Worm (Caenorhabditis elegans) whole organism, L4 larva: ENCODE data around the gene sptl-2.

Experiments
- F26F4.8 ChIP-seq: fragments of 200-800 bp; sonication (Bioruptor generic); conservative IDR thresholded peaks from 2 replicates; pipeline ENCODE4 v1.3.6; 2022; ENCODE audit warnings: missing genetic modification characterization, missing compliant biosample characterization
- F37D6.2 ChIP-seq: sonication (generic microtip); optimal IDR thresholded peaks from 2 replicates; lab custom pipeline; 2016; ENCODE audit warnings: mild to moderate bottlenecking, missing genetic modification characterization, missing compliant biosample characterization
- F44E2.7 ChIP-seq: fragments of 200-800 bp; sonication (Bioruptor generic); IDR thresholded peaks from 2 replicates; pipeline ENCODE4 v2.1.2; 2022; ENCODE audit warnings: missing genetic modification characterization, missing compliant biosample characterization
- F49E8.2 ChIP-seq: sonication (generic microtip); optimal IDR thresholded peaks from 2 replicates; lab custom pipeline; 2016; ENCODE audit warnings: missing compliant biosample characterization, mild to moderate bottlenecking, missing genetic modification characterization, borderline replicate concordance
- Y48G9A.11 ChIP-seq: fragments of 200-800 bp; sonication (Bioruptor generic); IDR thresholded peaks from 2 replicates; pipeline ENCODE4 v1.3.6; 2022; ENCODE audit warnings: missing genetic modification reagents, missing genetic modification characterization, missing compliant biosample characterization
- ceh-62 ChIP-seq: sonication (generic microtip); optimal IDR thresholded peaks from 2 replicates; lab custom pipeline; 2017; ENCODE audit warnings: missing biosample characterization, missing genetic modification characterization
- daf-12 ChIP-seq: fragments of 150-350 bp; optimal IDR thresholded peaks from 2 replicates; lab custom pipeline; 2014; ENCODE audit warnings: missing biosample characterization, missing genetic modification reagents, missing genetic modification characterization
- egl-27 ChIP-seq: sonication (generic microtip); optimal IDR thresholded peaks from 3 replicates; lab custom pipeline; 2017; ENCODE audit warnings: missing biosample characterization, missing genetic modification reagents, missing genetic modification characterization
- egl-43 ChIP-seq: fragments of 200-800 bp; sonication (Bioruptor generic); IDR thresholded peaks from 2 replicates; pipeline ENCODE4 v1.3.6; 2022; ENCODE audit warnings: missing genetic modification reagents, missing genetic modification characterization, missing compliant biosample characterization
- hmg-1.1 ChIP-seq: fragments of 200-800 bp; sonication (Bioruptor generic); IDR thresholded peaks from 2 replicates; pipeline ENCODE4 v1.3.6; 2022; ENCODE audit warnings: missing genetic modification reagents, missing genetic modification characterization, missing compliant biosample characterization
- lin-15B ChIP-seq: fragments of 150-350 bp; sonication (generic microtip); optimal IDR thresholded peaks from 3 replicates; lab custom pipeline; 2014; ENCODE audit warnings: missing biosample characterization, missing genetic modification characterization
- lin-29 ChIP-seq: fragments of 200-800 bp; sonication (Bioruptor generic); IDR thresholded peaks from 2 replicates; pipeline ENCODE4 v1.3.6; 2022; ENCODE audit warnings: missing genetic modification reagents, missing genetic modification characterization, missing compliant biosample characterization
- lin-38 ChIP-seq: fragments of 200-800 bp; sonication (Bioruptor generic); IDR thresholded peaks from 2 replicates; pipeline ENCODE4 v1.3.6; 2022; ENCODE audit warnings: missing genetic modification reagents, missing genetic modification characterization, missing compliant biosample characterization
- lin-39 ChIP-seq: fragments of 150-350 bp; optimal IDR thresholded peaks from 2 replicates; lab custom pipeline; 2014; ENCODE audit warnings: missing biosample characterization, missing genetic modification reagents, missing genetic modification characterization
- mdl-1 ChIP-seq, 2 experiments: fragments of 150-350 bp in 1 of 2; sonication (generic microtip) in 1 of 2; optimal IDR thresholded peaks; 2 replicates each; lab custom pipeline; 2014 to 2017; ENCODE audit warnings: missing biosample characterization in 2 of 2, missing genetic modification characterization in 2 of 2
- mxl-3 ChIP-seq: fragments of 200-800 bp; sonication (Bioruptor generic); optimal IDR thresholded peaks from 2 replicates; lab custom pipeline; 2018; ENCODE audit warnings: mild to moderate bottlenecking, missing genetic modification characterization, missing compliant biosample characterization
- nhr-237 ChIP-seq: sonication (generic microtip); optimal IDR thresholded peaks from 2 replicates; lab custom pipeline; 2017; ENCODE audit warnings: missing biosample characterization, missing genetic modification characterization
- nhr-28 ChIP-seq: fragments of 150-350 bp; optimal IDR thresholded peaks from 2 replicates; lab custom pipeline; 2014; ENCODE audit warnings: missing biosample characterization, missing genetic modification characterization
- nhr-6 ChIP-seq: fragments of 150-350 bp; optimal IDR thresholded peaks from 2 replicates; lab custom pipeline; 2014; ENCODE audit warnings: missing biosample characterization, missing genetic modification characterization
- nhr-76 ChIP-seq: fragments of 150-350 bp; optimal IDR thresholded peaks from 2 replicates; lab custom pipeline; 2014; ENCODE audit warnings: missing biosample characterization, missing genetic modification characterization
- pqm-1 ChIP-seq: sonication (generic microtip); optimal IDR thresholded peaks from 2 replicates; lab custom pipeline; 2017; ENCODE audit warnings: missing biosample characterization, missing genetic modification characterization
- rbr-2 ChIP-seq: sonication (generic microtip); optimal IDR thresholded peaks from 2 replicates; lab custom pipeline; 2016; ENCODE audit warnings: missing genotype, missing genetic modification characterization, missing compliant biosample characterization
- saeg-2 ChIP-seq: fragments of 200-800 bp; sonication (Bioruptor generic); IDR thresholded peaks from 2 replicates; pipeline ENCODE4 v1.3.6; 2022; ENCODE audit warnings: missing genetic modification reagents, missing genetic modification characterization, missing compliant biosample characterization
- spr-3 ChIP-seq: fragments of 200-800 bp; sonication (Bioruptor generic); optimal IDR thresholded peaks from 2 replicates; lab custom pipeline; 2018; ENCODE audit warnings: mild to moderate bottlenecking, missing genetic modification characterization, missing compliant biosample characterization
- tra-1 ChIP-seq: fragments of 200-800 bp; sonication (Bioruptor generic); IDR thresholded peaks from 2 replicates; pipeline ENCODE4 v1.3.6; 2022; ENCODE audit warnings: missing genetic modification reagents, missing genetic modification characterization, missing compliant biosample characterization
- unc-130 ChIP-seq: sonication (generic microtip); optimal IDR thresholded peaks from 2 replicates; lab custom pipeline; 2016; ENCODE audit warnings: missing genetic modification reagents, missing genetic modification characterization, missing compliant biosample characterization
- unc-62 ChIP-seq, 3 experiments: fragments of 150-350 bp in 1 of 3; sonication (generic microtip); optimal IDR thresholded peaks in 2 of 3; peaks in 1 of 3; 1 replicate in 1 of 3; 2 replicates in 2 of 3; lab custom pipeline; 2014 to 2017; ENCODE audit warnings: missing biosample characterization in 3 of 3, missing genetic modification characterization in 3 of 3, missing genetic modification reagents in 3 of 3, missing genotype in 1 of 3
- vab-7 ChIP-seq: fragments of 200-800 bp; sonication (Bioruptor generic); IDR thresholded peaks from 2 replicates; pipeline ENCODE4 v1.3.6; 2022; ENCODE audit warnings: missing genetic modification reagents, missing genetic modification characterization, missing compliant biosample characterization
- zfp-3 ChIP-seq: fragments of 200-800 bp; sonication (Bioruptor generic); conservative IDR thresholded peaks from 2 replicates; pipeline ENCODE4 v1.3.6; 2022; ENCODE audit warnings: missing genetic modification reagents, missing genetic modification characterization, missing compliant biosample characterization

The sptl-2 gene

DNA sequence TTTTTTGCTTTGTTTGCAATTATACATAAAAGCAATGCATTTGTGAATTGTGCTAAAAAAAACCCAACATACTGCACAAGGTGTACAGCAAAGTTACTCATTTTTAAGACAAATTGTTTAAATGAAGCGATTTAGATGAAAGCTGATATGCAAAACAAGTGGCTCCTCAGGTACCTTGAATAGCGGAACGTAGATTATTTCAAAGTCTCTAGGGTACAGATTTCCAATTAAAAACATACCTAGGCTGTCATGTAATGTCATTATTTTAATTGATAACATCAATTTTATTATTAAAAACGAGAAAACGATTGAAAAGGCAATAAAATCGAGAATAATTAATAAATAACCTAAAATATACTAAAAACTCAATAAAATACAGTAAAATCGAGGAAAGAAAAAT lies 45.1 kb downstream of the sptl-2 start, which contains the start of gene str-139:
Gene str-139, minus strand, starts transcription at position 101 of the 400 bp plus-strand sequence.
- TF ChIP-seq mxl-3 (GFP tag; lab: Kevin White, UChicago) (no peak), lin-39 (tag; lab: Kevin White, UChicago) (no peak), F37D6.2 (tag; lab: Kevin White, UChicago) (no peak), F49E8.2 (tag; lab: Kevin White, UChicago) (no peak), F26F4.8 (GFP tag; lab: Robert Waterston, UW) (no peak), rbr-2 (tag; lab: Kevin White, UChicago) (no peak), egl-43 (GFP tag; lab: Robert Waterston, UW) (no peak), zfp-3 (GFP tag; lab: Robert Waterston, UW) (no peak), mdl-1 (tag; optimal IDR thresholded peaks at IDR 0.05; lab: Kevin White, UChicago) (no peak), unc-62 (GFP tag; optimal IDR thresholded peaks at IDR 0.05 in 1 of 2; lab: Kevin White, UChicago) (no peak), unc-62 (tag; optimal IDR thresholded peaks at IDR 0.05; lab: Kevin White, UChicago) (no peak), unc-130 (GFP tag; lab: Kevin White, UChicago) (no peak), Y48G9A.11 (GFP tag; lab: Robert Waterston, UW) (no peak), ceh-62 (tag; lab: Kevin White, UChicago) (no peak), nhr-76 (tag; lab: Kevin White, UChicago) (no peak), hmg-1.1 (no peak), nhr-28 (no peak), pqm-1 (tag; lab: Kevin White, UChicago) (no peak)

ce11 chrV:8067800-8068199 lies 50.8 kb downstream of the sptl-2 start, which contains the start of gene str-140:
Gene str-140, minus strand, starts transcription at chrV:8067900.
- TF ChIP-seq lin-15B (no peak), F44E2.7 (GFP tag; lab: Robert Waterston, UW) (no peak), pqm-1 (tag; lab: Kevin White, UChicago) (no peak), daf-12 (tag; lab: Kevin White, UChicago) (no peak), vab-7 (GFP tag; lab: Robert Waterston, UW) (no peak), saeg-2 (GFP tag; lab: Robert Waterston, UW) (no peak), egl-27 (tag; lab: Kevin White, UChicago) (no peak), lin-29 (GFP tag; lab: Robert Waterston, UW) (no peak), nhr-76 (tag; lab: Kevin White, UChicago) (no peak), lin-38 (GFP tag; lab: Robert Waterston, UW) (no peak), zfp-3 (GFP tag; lab: Robert Waterston, UW) (no peak), spr-3 (GFP tag; lab: Kevin White, UChicago) (no peak), F37D6.2 (tag; lab: Kevin White, UChicago) (no peak), nhr-237 (tag; lab: Kevin White, UChicago) (no peak)

DNA sequence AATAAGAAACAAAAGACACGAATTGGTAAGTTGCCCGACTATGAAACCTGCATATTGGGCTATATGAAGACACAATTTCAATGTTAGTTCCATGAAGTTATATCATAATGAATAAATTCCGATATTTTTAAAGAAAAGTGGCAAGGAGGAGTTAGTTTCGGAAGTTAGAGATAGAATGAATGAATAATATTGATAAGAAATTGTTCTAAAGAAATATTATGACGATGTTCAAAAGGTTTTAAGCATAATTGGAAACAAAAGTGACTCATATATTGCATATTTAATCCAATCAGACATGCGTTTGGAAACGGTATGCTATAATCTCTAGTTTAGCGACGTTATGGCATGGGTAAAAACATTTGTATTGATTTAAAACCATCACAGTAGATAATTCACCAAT lies 52.6 kb downstream of the sptl-2 start, which contains the start of gene str-143:
Gene str-143, minus strand, starts transcription at position 101 of the 400 bp plus-strand sequence.
- TF ChIP-seq hmg-1.1 (no peak), vab-7 (GFP tag; lab: Robert Waterston, UW) (no peak), nhr-6 (tag; lab: Kevin White, UChicago) (no peak), unc-62 (GFP tag; optimal IDR thresholded peaks at IDR 0.05 in 1 of 2; lab: Kevin White, UChicago) (peak in 1 of 2 experiments; percentile 17), unc-62 (tag; optimal IDR thresholded peaks at IDR 0.05; lab: Kevin White, UChicago) (no peak), tra-1 (GFP tag; lab: Robert Waterston, UW) (no peak)
